Worm (Caenorhabditis elegans) whole organism, late embryonic: ENCODE measurements around the gene lido-17.

Experiments
- C08G9.2 ChIP-seq: sonication (generic microtip); optimal IDR thresholded peaks from 2 replicates; lab custom pipeline; 2016; ENCODE audit warnings: mild to moderate bottlenecking, missing genetic modification characterization, moderate library complexity, missing compliant biosample characterization
- C38D4.7 ChIP-seq: fragments of 200-800 bp; sonication (Bioruptor generic); optimal IDR thresholded peaks from 2 replicates; lab custom pipeline; 2018; ENCODE audit warnings: mild to moderate bottlenecking, missing genetic modification characterization, moderate library complexity, missing compliant biosample characterization
- K09A11.1 ChIP-seq: sonication (generic microtip); optimal IDR thresholded peaks from 2 replicates; lab custom pipeline; 2017; ENCODE audit warnings: antibody characterized with exemption, mild to moderate bottlenecking, missing genetic modification characterization, missing compliant biosample characterization; ENCODE audit not compliant: insufficient read depth
- ahr-1 ChIP-seq: sonication (generic microtip); optimal IDR thresholded peaks from 2 replicates; lab custom pipeline; 2016; ENCODE audit warnings: missing genetic modification characterization, missing compliant biosample characterization
- ama-1 ChIP-seq: fragments of 150-350 bp; optimal IDR thresholded peaks from 2 replicates; lab custom pipeline; 2014
- ceh-14 ChIP-seq: sonication (generic microtip); optimal IDR thresholded peaks from 2 replicates; lab custom pipeline; 2016; ENCODE audit warnings: missing genotype, missing genetic modification characterization, missing compliant biosample characterization
- ceh-19 ChIP-seq: fragments of 200-800 bp; sonication (Bioruptor generic); optimal IDR thresholded peaks from 2 replicates; lab custom pipeline; 2018; ENCODE audit warnings: mild to moderate bottlenecking, missing genetic modification characterization, missing compliant biosample characterization
- ceh-24 ChIP-seq: sonication (generic microtip); optimal IDR thresholded peaks from 2 replicates; lab custom pipeline; 2016; ENCODE audit warnings: mild to moderate bottlenecking, missing genetic modification characterization, missing compliant biosample characterization
- ceh-34 ChIP-seq: sonication (generic microtip); optimal IDR thresholded peaks from 2 replicates; lab custom pipeline; 2016; ENCODE audit warnings: mild to moderate bottlenecking, missing genetic modification characterization, missing compliant biosample characterization
- ceh-48 ChIP-seq: sonication (generic microtip); optimal IDR thresholded peaks from 2 replicates; lab custom pipeline; 2016; ENCODE audit warnings: missing genetic modification characterization, inconsistent platforms, missing compliant biosample characterization
- ceh-6 ChIP-seq: fragments of 200-800 bp; sonication (Bioruptor generic); optimal IDR thresholded peaks from 2 replicates; lab custom pipeline; 2018; ENCODE audit warnings: mild to moderate bottlenecking, missing genetic modification characterization, missing compliant biosample characterization
- dmd-4 ChIP-seq: sonication (generic microtip); optimal IDR thresholded peaks from 2 replicates; lab custom pipeline; 2016; ENCODE audit warnings: borderline replicate concordance, missing genetic modification characterization, missing compliant biosample characterization
- elt-2 ChIP-seq: sonication (generic microtip); optimal IDR thresholded peaks from 2 replicates; lab custom pipeline; 2016; ENCODE audit warnings: missing genetic modification reagents, missing genetic modification characterization, missing compliant biosample characterization
- ets-4 ChIP-seq: sonication (generic microtip); optimal IDR thresholded peaks from 2 replicates; lab custom pipeline; 2016; ENCODE audit warnings: missing genetic modification characterization, missing compliant biosample characterization
- fax-1 ChIP-seq: sonication (generic microtip); optimal IDR thresholded peaks from 2 replicates; lab custom pipeline; 2016; ENCODE audit warnings: missing genotype, missing genetic modification characterization, missing compliant biosample characterization
- fkh-10 ChIP-seq: fragments of 150-350 bp; optimal IDR thresholded peaks from 2 replicates; lab custom pipeline; 2014; ENCODE audit warnings: missing biosample characterization, missing genetic modification reagents, missing genetic modification characterization
- hlh-13 ChIP-seq: fragments of 200-800 bp; sonication (Bioruptor generic); optimal IDR thresholded peaks from 2 replicates; lab custom pipeline; 2018; ENCODE audit warnings: mild to moderate bottlenecking, missing genetic modification characterization, missing compliant biosample characterization
- hlh-30 ChIP-seq: sonication (generic microtip); optimal IDR thresholded peaks from 2 replicates; lab custom pipeline; 2017; ENCODE audit warnings: antibody characterized with exemption, missing genetic modification characterization, missing compliant biosample characterization; ENCODE audit not compliant: insufficient read depth
- hlh-6 ChIP-seq: sonication (generic microtip); optimal IDR thresholded peaks from 2 replicates; lab custom pipeline; 2016; ENCODE audit warnings: missing genotype, missing genetic modification characterization, missing compliant biosample characterization
- lim-6 ChIP-seq: sonication (generic microtip); optimal IDR thresholded peaks from 2 replicates; lab custom pipeline; 2016; ENCODE audit warnings: missing genetic modification characterization, missing compliant biosample characterization
- lin-11 ChIP-seq: fragments of 200-800 bp; sonication (Bioruptor generic); optimal IDR thresholded peaks from 2 replicates; lab custom pipeline; 2018; ENCODE audit warnings: mild to moderate bottlenecking, missing genetic modification characterization, missing compliant biosample characterization
- madf-2 ChIP-seq: sonication (generic microtip); optimal IDR thresholded peaks from 2 replicates; lab custom pipeline; 2017; ENCODE audit warnings: missing genetic modification characterization, missing compliant biosample characterization
- mec-3 ChIP-seq: sonication (generic microtip); optimal IDR thresholded peaks from 2 replicates; lab custom pipeline; 2016; ENCODE audit warnings: borderline replicate concordance, missing genetic modification characterization, missing compliant biosample characterization
- nfya-1 ChIP-seq: sonication (generic microtip); optimal IDR thresholded peaks from 2 replicates; lab custom pipeline; 2017; ENCODE audit warnings: missing genetic modification characterization, mild to moderate bottlenecking, missing compliant biosample characterization, antibody characterized with exemption, moderate library complexity
- nhr-232 ChIP-seq: sonication (generic microtip); optimal IDR thresholded peaks from 2 replicates; lab custom pipeline; 2016; ENCODE audit warnings: missing genetic modification characterization, missing compliant biosample characterization
- odd-2 ChIP-seq: sonication (generic microtip); optimal IDR thresholded peaks from 2 replicates; lab custom pipeline; 2017; ENCODE audit warnings: antibody characterized with exemption, mild to moderate bottlenecking, missing genetic modification characterization, missing compliant biosample characterization
- pag-3 ChIP-seq: sonication (generic microtip); optimal IDR thresholded peaks from 2 replicates; lab custom pipeline; 2016; ENCODE audit warnings: missing compliant biosample characterization, missing genetic modification characterization, borderline replicate concordance
- pat-9 ChIP-seq: fragments of 200-800 bp; sonication (Bioruptor generic); optimal IDR thresholded peaks from 2 replicates; lab custom pipeline; 2018; ENCODE audit warnings: mild to moderate bottlenecking, missing genetic modification characterization, moderate library complexity, missing compliant biosample characterization
- pax-1 ChIP-seq: fragments of 150-350 bp; optimal IDR thresholded peaks from 2 replicates; lab custom pipeline; 2014; ENCODE audit warnings: missing biosample characterization, missing genetic modification characterization
- pha-4 ChIP-seq: fragments of 150-350 bp; optimal IDR thresholded peaks from 2 replicates; lab custom pipeline; 2018; ENCODE audit warnings: missing biosample characterization, missing genetic modification reagents, missing genetic modification characterization
- pqm-1 ChIP-seq: sonication (generic microtip); optimal IDR thresholded peaks from 2 replicates; lab custom pipeline; 2016; ENCODE audit warnings: missing genetic modification characterization, missing compliant biosample characterization
- pros-1 ChIP-seq: fragments of 150-350 bp; optimal IDR thresholded peaks from 2 replicates; lab custom pipeline; 2014; ENCODE audit warnings: missing biosample characterization, missing genetic modification reagents, missing genetic modification characterization
- ref-2 ChIP-seq: sonication (generic microtip); optimal IDR thresholded peaks from 2 replicates; lab custom pipeline; 2016; ENCODE audit warnings: missing genetic modification characterization, missing compliant biosample characterization
- sox-2 ChIP-seq: fragments of 200-800 bp; sonication (Bioruptor generic); IDR thresholded peaks from 2 replicates; pipeline ENCODE4 v1.3.6; 2022; ENCODE audit warnings: missing genetic modification reagents, missing genetic modification characterization, missing compliant biosample characterization
- ttx-3 ChIP-seq: sonication (generic microtip); optimal IDR thresholded peaks from 2 replicates; lab custom pipeline; 2016; ENCODE audit warnings: missing genetic modification reagents, missing genetic modification characterization, missing compliant biosample characterization
- unc-3 ChIP-seq, 2 experiments: fragments of 200-800 bp in 1 of 2; sonication (Bioruptor generic) in 1 of 2; sonication (generic microtip) in 1 of 2; conservative IDR thresholded peaks in 1 of 2; optimal IDR thresholded peaks in 1 of 2; 2 replicates each; pipeline versions ENCODE4 v1.3.6 to Lab custom; 2016 to 2022; ENCODE audit warnings: missing compliant biosample characterization in 2 of 2, missing genetic modification characterization in 2 of 2, missing genetic modification reagents in 1 of 2
- unc-42 ChIP-seq: sonication (generic microtip); optimal IDR thresholded peaks from 2 replicates; lab custom pipeline; 2016; ENCODE audit warnings: missing genotype, missing genetic modification characterization, missing compliant biosample characterization
- unc-55 ChIP-seq: sonication (generic microtip); optimal IDR thresholded peaks from 2 replicates; lab custom pipeline; 2017; ENCODE audit warnings: missing biosample characterization, missing genetic modification reagents, missing genetic modification characterization
- unc-86 ChIP-seq: sonication (generic microtip); optimal IDR thresholded peaks from 2 replicates; lab custom pipeline; 2016; ENCODE audit warnings: missing genetic modification characterization, missing compliant biosample characterization
- zip-5 ChIP-seq: sonication (generic microtip); optimal IDR thresholded peaks from 2 replicates; lab custom pipeline; 2016; ENCODE audit warnings: missing genetic modification characterization, missing compliant biosample characterization

lido-17 gene

DNA sequence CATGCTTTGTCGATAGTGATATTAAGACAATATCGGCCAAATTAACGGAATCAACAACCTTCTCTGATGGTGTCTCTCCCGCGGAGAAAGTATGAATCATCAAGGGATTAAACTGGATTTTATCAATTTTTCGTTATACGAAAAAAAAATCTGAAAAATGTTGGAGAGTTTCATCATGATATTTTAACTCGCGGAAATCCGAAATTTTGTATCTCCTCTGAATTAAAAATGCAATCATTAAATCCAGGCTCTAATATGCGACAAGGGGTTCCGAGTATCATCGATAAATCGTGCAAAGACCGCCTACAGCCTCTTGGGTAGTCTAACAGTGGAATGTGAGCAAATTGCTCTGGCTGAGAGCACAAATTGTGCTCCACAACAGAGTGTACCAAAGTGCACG is 15.5 kb downstream of the lido-17 start, which contains the start of gene C06C3.10:
Gene C06C3.10, minus strand, starts transcription at position 101 of the 400 bp plus-strand sequence.
- no peak for TF ChIP-seq pros-1
- TF ChIP-seq nhr-232 (tag; lab: Kevin White, UChicago), result no peak
- TF ChIP-seq ahr-1 (tag; lab: Kevin White, UChicago), result no peak
- no peak for TF ChIP-seq ceh-6 (GFP tag; lab: Kevin White, UChicago)
- no peak for TF ChIP-seq sox-2 (GFP tag; lab: Robert Waterston, UW)
- TF ChIP-seq ceh-19, result no peak
- no peak for TF ChIP-seq hlh-13
- TF ChIP-seq zip-5 (tag; lab: Kevin White, UChicago), result no peak
- no peak for TF ChIP-seq ceh-34 (tag; lab: Kevin White, UChicago)
- TF ChIP-seq madf-2, result no peak
- no peak for TF ChIP-seq ama-1 (lab: Kevin White, UChicago)
- no peak for TF ChIP-seq pqm-1 (tag; lab: Kevin White, UChicago)
- TF ChIP-seq pha-4 (tag; lab: Kevin White, UChicago), result no peak
- TF ChIP-seq C38D4.7, result no peak
- TF ChIP-seq K09A11.1, result no peak
- no peak for TF ChIP-seq ref-2 (tag; lab: Kevin White, UChicago)
- TF ChIP-seq unc-55, result no peak
- no peak for TF ChIP-seq lin-11
- no peak for TF ChIP-seq ceh-24 (tag; lab: Kevin White, UChicago)

DNA sequence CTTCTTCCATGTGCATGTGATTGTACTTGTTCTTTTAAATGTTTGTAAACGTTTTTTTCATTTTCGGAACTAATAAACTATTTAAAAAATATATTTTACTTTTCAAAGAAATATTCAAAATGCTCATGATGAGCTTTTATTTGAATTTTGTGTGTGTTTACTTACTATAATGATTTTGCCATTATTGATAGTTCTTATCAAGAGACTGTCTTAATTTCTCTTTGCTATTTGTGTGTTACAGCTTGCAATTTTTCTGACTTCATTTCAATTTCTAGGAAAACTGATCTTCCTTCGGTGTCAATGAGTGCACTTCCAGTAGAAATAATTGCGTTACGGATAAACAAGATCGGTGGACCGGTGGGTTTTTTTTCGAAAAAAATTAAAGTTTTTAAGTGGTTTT is 17.8 kb downstream of the lido-17 start, which contains the start of gene C06C3.12:
Gene C06C3.12, plus strand, starts transcription at position 301 of the 400 bp plus-strand sequence.
- TF ChIP-seq ahr-1 (tag; lab: Kevin White, UChicago) (no peak), C08G9.2 (tag; lab: Kevin White, UChicago) (no peak), unc-3 (GFP tag; conservative IDR thresholded peaks at IDR 0.05; lab: Robert Waterston, UW) (no peak), unc-3 (tag; optimal IDR thresholded peaks at IDR 0.05; lab: Kevin White, UChicago) (no peak), madf-2 (no peak), lim-6 (no peak), unc-42 (tag; lab: Kevin White, UChicago) (no peak), pat-9 (tag; lab: Kevin White, UChicago) (no peak), dmd-4 (tag; lab: Kevin White, UChicago) (no peak), pax-1 (tag; lab: Kevin White, UChicago) (no peak), elt-2 (no peak), nfya-1 (tag; lab: Kevin White, UChicago) (no peak), mec-3 (tag; lab: Kevin White, UChicago) (no peak), pqm-1 (tag; lab: Kevin White, UChicago) (no peak), ceh-14 (tag; lab: Kevin White, UChicago) (no peak), hlh-30 (tag; lab: Kevin White, UChicago) (no peak)
- TF ChIP-seq, all 69 proteins: peak for 0

- TF ChIP-seq fax-1 (no peak), odd-2 (tag; lab: Kevin White, UChicago) (no peak), mec-3 (tag; lab: Kevin White, UChicago) (no peak), ceh-34 (tag; lab: Kevin White, UChicago) (no peak), pax-1 (tag; lab: Kevin White, UChicago) (no peak), unc-3 (GFP tag; conservative IDR thresholded peaks at IDR 0.05; lab: Robert Waterston, UW) (no peak), unc-3 (tag; optimal IDR thresholded peaks at IDR 0.05; lab: Kevin White, UChicago) (no peak), ets-4 (tag; lab: Kevin White, UChicago) (no peak), fkh-10 (GFP tag; lab: Kevin White, UChicago) (no peak), unc-86 (tag; lab: Kevin White, UChicago) (no peak), ceh-48 (no peak), sox-2 (GFP tag; lab: Robert Waterston, UW) (no peak), nhr-232 (tag; lab: Kevin White, UChicago) (no peak), ttx-3 (tag; lab: Kevin White, UChicago) (no peak), pag-3 (no peak), dmd-4 (tag; lab: Kevin White, UChicago) (no peak), zip-5 (tag; lab: Kevin White, UChicago) (no peak), hlh-6 (tag; lab: Kevin White, UChicago) (no peak), ahr-1 (tag; lab: Kevin White, UChicago) (no peak), unc-55 (no peak)
- TF ChIP-seq, all 69 proteins: peak for 0
These were observed 19.6 kb downstream of the lido-17 start, which contains the start of gene C06C3.4 for ce11 chrII:9372991-9373390. TSS of gene C06C3.4 (plus strand) at chrII:9373291.
